Worm (Caenorhabditis elegans) whole organism, L2 larva: ENCODE measurements around the gene C14C6.3.

ENCODE experiments used
- C34F6.9 ChIP-seq: fragments of 150-350 bp; optimal IDR thresholded peaks from 2 replicates; lab custom pipeline; 2014; ENCODE audit warnings: missing biosample characterization, missing genetic modification characterization
- F13H6.1 ChIP-seq: sonication (generic microtip); optimal IDR thresholded peaks from 2 replicates; lab custom pipeline; 2016; ENCODE audit warnings: missing genetic modification characterization, missing compliant biosample characterization
- alr-1 ChIP-seq: fragments of 150-350 bp; optimal IDR thresholded peaks from 2 replicates; lab custom pipeline; 2014; ENCODE audit warnings: missing biosample characterization, missing genetic modification characterization
- ama-1 ChIP-seq: fragments of 150-350 bp; optimal IDR thresholded peaks from 2 replicates; lab custom pipeline; 2018; ENCODE audit warnings: inconsistent platforms
- blmp-1 ChIP-seq: sonication (generic microtip); optimal IDR thresholded peaks from 2 replicates; lab custom pipeline; 2017; ENCODE audit warnings: missing genetic modification characterization, mild to moderate bottlenecking, missing compliant biosample characterization, antibody characterized with exemption, moderate library complexity; ENCODE audit not compliant: insufficient read depth
- crh-2 ChIP-seq: sonication (generic microtip); optimal IDR thresholded peaks from 2 replicates; lab custom pipeline; 2017; ENCODE audit warnings: missing biosample characterization, missing genetic modification characterization
- dmd-4 ChIP-seq: sonication (generic microtip); optimal IDR thresholded peaks from 2 replicates; lab custom pipeline; 2017; ENCODE audit warnings: missing biosample characterization, missing genetic modification characterization
- egl-27 ChIP-seq: sonication (generic microtip); optimal IDR thresholded peaks from 3 replicates; lab custom pipeline; 2017; ENCODE audit warnings: missing biosample characterization, missing genetic modification reagents, missing genetic modification characterization
- elt-1 ChIP-seq: fragments of 150-350 bp; optimal IDR thresholded peaks from 2 replicates; lab custom pipeline; 2014; ENCODE audit warnings: missing biosample characterization, missing genetic modification characterization
- elt-3 ChIP-seq: sonication (generic microtip); optimal IDR thresholded peaks from 2 replicates; lab custom pipeline; 2017; ENCODE audit warnings: missing biosample characterization, missing genetic modification characterization
- fos-1 ChIP-seq: fragments of 150-350 bp; optimal IDR thresholded peaks from 2 replicates; lab custom pipeline; 2014; ENCODE audit warnings: missing biosample characterization, missing genetic modification characterization
- lin-11 ChIP-seq: fragments of 150-350 bp; sonication (generic microtip); optimal IDR thresholded peaks from 2 replicates; lab custom pipeline; 2014; ENCODE audit warnings: missing biosample characterization, missing genetic modification characterization, inconsistent platforms, mixed read lengths
- lin-13 ChIP-seq: fragments of 150-350 bp; optimal IDR thresholded peaks from 2 replicates; lab custom pipeline; 2014; ENCODE audit warnings: missing biosample characterization, missing genetic modification reagents, missing genetic modification characterization
- lsy-2 ChIP-seq, 2 experiments: fragments of 150-350 bp in 1 of 2; sonication (generic microtip) in 1 of 2; optimal IDR thresholded peaks; 2 replicates each; lab custom pipeline; 2014 to 2017; ENCODE audit warnings: missing biosample characterization in 2 of 2, missing genetic modification characterization in 2 of 2
- mdl-1 ChIP-seq, 2 experiments: fragments of 150-350 bp in 1 of 2; sonication (generic microtip) in 1 of 2; optimal IDR thresholded peaks; 2 replicates each; lab custom pipeline; 2017; ENCODE audit warnings: missing biosample characterization in 2 of 2, missing genetic modification characterization in 2 of 2
- nhr-10 ChIP-seq: sonication (generic microtip); optimal IDR thresholded peaks from 2 replicates; lab custom pipeline; 2017; ENCODE audit warnings: missing biosample characterization, missing genetic modification characterization
- nhr-11 ChIP-seq: fragments of 150-350 bp; optimal IDR thresholded peaks from 2 replicates; lab custom pipeline; 2014; ENCODE audit warnings: missing biosample characterization, missing genetic modification characterization
- nhr-12 ChIP-seq: fragments of 150-350 bp; optimal IDR thresholded peaks from 2 replicates; lab custom pipeline; 2014; ENCODE audit warnings: missing biosample characterization, missing genetic modification characterization
- nhr-129 ChIP-seq: fragments of 150-350 bp; optimal IDR thresholded peaks from 2 replicates; lab custom pipeline; 2014; ENCODE audit warnings: missing biosample characterization, missing genetic modification characterization
- nhr-21 ChIP-seq: fragments of 150-350 bp; optimal IDR thresholded peaks from 2 replicates; lab custom pipeline; 2014; ENCODE audit warnings: missing biosample characterization, missing genetic modification characterization
- nhr-23 ChIP-seq: fragments of 150-350 bp; optimal IDR thresholded peaks from 2 replicates; lab custom pipeline; 2014; ENCODE audit warnings: missing biosample characterization, missing genetic modification reagents, missing genetic modification characterization
- nhr-237 ChIP-seq: fragments of 150-350 bp; optimal IDR thresholded peaks from 2 replicates; lab custom pipeline; 2014; ENCODE audit warnings: missing biosample characterization, missing genetic modification characterization
- nhr-25 ChIP-seq: fragments of 150-350 bp; sonication (generic microtip); optimal IDR thresholded peaks from 3 replicates; lab custom pipeline; 2014; ENCODE audit warnings: missing biosample characterization, missing genetic modification characterization
- nhr-77 ChIP-seq: fragments of 150-350 bp; optimal IDR thresholded peaks from 2 replicates; lab custom pipeline; 2014; ENCODE audit warnings: missing biosample characterization, missing genetic modification characterization
- peb-1 ChIP-seq: fragments of 150-350 bp; optimal IDR thresholded peaks from 2 replicates; lab custom pipeline; 2014; ENCODE audit warnings: missing biosample characterization, missing genetic modification characterization
- skn-1 ChIP-seq: sonication (generic microtip); optimal IDR thresholded peaks from 2 replicates; lab custom pipeline; 2017; ENCODE audit warnings: missing biosample characterization, missing genetic modification characterization
- sma-3 ChIP-seq: sonication (generic microtip); optimal IDR thresholded peaks from 2 replicates; lab custom pipeline; 2016; ENCODE audit warnings: missing genetic modification reagents, missing genetic modification characterization, missing compliant biosample characterization
- sma-9 ChIP-seq, 2 experiments: fragments of 150-350 bp in 1 of 2; sonication (generic microtip) in 1 of 2; optimal IDR thresholded peaks; 2 replicates each; lab custom pipeline; 2014 to 2016; ENCODE audit warnings: missing genetic modification characterization in 2 of 2, mild to moderate bottlenecking in 1 of 2, missing biosample characterization in 1 of 2, missing compliant biosample characterization in 1 of 2, missing genetic modification reagents in 1 of 2, moderate library complexity in 1 of 2
- snpc-4 ChIP-seq: fragments of 150-350 bp; optimal IDR thresholded peaks from 2 replicates; lab custom pipeline; 2014; ENCODE audit warnings: missing biosample characterization, missing genetic modification characterization
- unc-39 ChIP-seq: fragments of 150-350 bp; optimal IDR thresholded peaks from 2 replicates; lab custom pipeline; 2014; ENCODE audit warnings: missing biosample characterization, missing genetic modification characterization
- unc-62 ChIP-seq: fragments of 150-350 bp; optimal IDR thresholded peaks from 2 replicates; lab custom pipeline; 2014; ENCODE audit warnings: missing biosample characterization, missing genetic modification reagents, missing genetic modification characterization
- ztf-11 ChIP-seq: sonication (generic microtip); optimal IDR thresholded peaks from 2 replicates; lab custom pipeline; 2017; ENCODE audit warnings: missing biosample characterization, missing genetic modification characterization
- ztf-4 ChIP-seq: fragments of 150-350 bp; optimal IDR thresholded peaks from 2 replicates; lab custom pipeline; 2014; ENCODE audit warnings: missing biosample characterization, missing genetic modification characterization

The C14C6.3 gene

ce11 chrV:547980-548379 is 4.7 kb downstream of the C14C6.3 start, which contains the start of gene C14C6.6:
Gene C14C6.6, minus strand, starts transcription at chrV:548080.
- TF ChIP-seq nhr-129 (tag; lab: Kevin White, UChicago) (no peak), F13H6.1 (tag; lab: Kevin White, UChicago) (no peak), nhr-12 (tag; lab: Kevin White, UChicago) (no peak), nhr-21 (no peak), dmd-4 (no peak), skn-1 (tag; lab: Kevin White, UChicago) (no peak), elt-3 (tag; lab: Kevin White, UChicago) (no peak), lin-11 (no peak), lin-13 (GFP tag; lab: Kevin White, UChicago) (no peak)

- TF ChIP-seq sma-9 (GFP tag; optimal IDR thresholded peaks at IDR 0.05; lab: Kevin White, UChicago), result no peak
- TF ChIP-seq sma-9 (tag; optimal IDR thresholded peaks at IDR 0.05; lab: Kevin White, UChicago), result no peak
- no peak for TF ChIP-seq elt-3 (tag; lab: Kevin White, UChicago)
- TF ChIP-seq peb-1 (tag; lab: Kevin White, UChicago), result no peak
- no peak for TF ChIP-seq nhr-11 (tag; lab: Kevin White, UChicago)
- TF ChIP-seq nhr-25 (tag; lab: Kevin White, UChicago), result no peak
- no peak for TF ChIP-seq nhr-21
- no peak for TF ChIP-seq ztf-4
- TF ChIP-seq unc-39 (tag; lab: Kevin White, UChicago), result no peak
- no peak for TF ChIP-seq crh-2 (tag; lab: Kevin White, UChicago)
- no peak for TF ChIP-seq C34F6.9 (tag; lab: Kevin White, UChicago)
- TF ChIP-seq unc-62 (GFP tag; lab: Kevin White, UChicago), result no peak
- TF ChIP-seq ama-1 (lab: Kevin White, UChicago), result no peak
- no peak for TF ChIP-seq nhr-12 (tag; lab: Kevin White, UChicago)
- TF ChIP-seq lin-11, result no peak
- TF ChIP-seq, all 48 proteins: peak for 0
Measured at ce11 chrV:552406-552805, 9.1 kb downstream of the C14C6.3 start.

ce11 chrV:553067-553466 is 9.8 kb downstream of the C14C6.3 start, which contains the start of gene C14C6.8:
Gene C14C6.8, minus strand, starts transcription at chrV:553167.
- TF ChIP-seq dmd-4 (no peak), blmp-1 (tag; lab: Kevin White, UChicago) (no peak), nhr-77 (tag; lab: Kevin White, UChicago) (no peak), crh-2 (tag; lab: Kevin White, UChicago) (no peak), mdl-1 (tag; optimal IDR thresholded peaks at IDR 0.05; lab: Kevin White, UChicago) (no peak), alr-1 (tag; lab: Kevin White, UChicago) (no peak)

- TF ChIP-seq egl-27, result no peak
- TF ChIP-seq fos-1 (tag; lab: Kevin White, UChicago), result no peak
- no peak for TF ChIP-seq skn-1 (tag; lab: Kevin White, UChicago)
- TF ChIP-seq nhr-12 (tag; lab: Kevin White, UChicago), result no peak
- TF ChIP-seq elt-1 (tag; lab: Kevin White, UChicago), result no peak
- no peak for TF ChIP-seq lsy-2 (tag; optimal IDR thresholded peaks at IDR 0.05; lab: Kevin White, UChicago)
Measured at ce11 chrV:556055-556454, 12.8 kb downstream of the C14C6.3 start, which contains the start of gene srx-8. Gene srx-8, minus strand, starts transcription at chrV:556155.

- no peak for TF ChIP-seq lin-13 (GFP tag; lab: Kevin White, UChicago)
- no peak for TF ChIP-seq nhr-10 (tag; lab: Kevin White, UChicago)
- TF ChIP-seq nhr-23 (tag; lab: Kevin White, UChicago), result no peak
- no peak for TF ChIP-seq sma-3 (GFP tag; lab: Kevin White, UChicago)
- TF ChIP-seq crh-2 (tag; lab: Kevin White, UChicago), result no peak
- TF ChIP-seq ztf-4, result no peak
- TF ChIP-seq elt-3 (tag; lab: Kevin White, UChicago), result no peak
- no peak for TF ChIP-seq ztf-11 (tag; lab: Kevin White, UChicago)
- TF ChIP-seq snpc-4 (tag; lab: Kevin White, UChicago), result no peak
- TF ChIP-seq nhr-237 (tag; lab: Kevin White, UChicago), result no peak
Measured at ce11 chrV:559940-560339, 16.7 kb downstream of the C14C6.3 start, which contains the start of gene srx-7. Gene srx-7, plus strand, starts transcription at chrV:560195.
